Fruit fly (Drosophila melanogaster) whole organism, embryonic: ENCODE results near the gene CG4631.

Experiments used
- ATbp ChIP-seq: fragments of 200-800 bp; sonication (Bioruptor generic); optimal IDR thresholded peaks from 2 replicates; lab custom pipeline; 2017; ENCODE audit warnings: missing biosample characterization, mild to moderate bottlenecking, missing genetic modification characterization, missing genetic modification reagents
- Antp ChIP-seq: fragments of 200-800 bp; sonication (Bioruptor generic); optimal IDR thresholded peaks from 3 replicates; lab custom pipeline; 2016; ENCODE audit warnings: missing biosample characterization, missing genetic modification characterization
- Blimp-1 ChIP-seq: fragments of 200-800 bp; sonication (Bioruptor generic); optimal IDR thresholded peaks from 3 replicates; lab custom pipeline; 2018; ENCODE audit warnings: missing biosample characterization, missing genetic modification characterization, mild to moderate bottlenecking, moderate library complexity, missing genetic modification reagents
- CG11085 ChIP-seq: fragments of 200-800 bp; sonication (Bioruptor generic); IDR thresholded peaks from 2 replicates; pipeline ENCODE4 v1.3.6; 2022; ENCODE audit warnings: missing biosample characterization, missing genetic modification characterization
- CG11560 ChIP-seq: fragments of 200-800 bp; sonication (Bioruptor generic); IDR thresholded peaks from 3 replicates; pipeline ENCODE4 v1.3.6; 2022; ENCODE audit warnings: missing biosample characterization, missing genetic modification characterization
- CG11695 ChIP-seq: fragments of 200-800 bp; sonication (Bioruptor generic); IDR thresholded peaks from 3 replicates; pipeline ENCODE4 v1.3.6; 2022; ENCODE audit warnings: missing biosample characterization, missing genetic modification characterization
- CG12769 ChIP-seq: fragments of 200-800 bp; sonication (Bioruptor generic); optimal IDR thresholded peaks from 2 replicates; lab custom pipeline; 2019; ENCODE audit warnings: missing biosample characterization, mild to moderate bottlenecking, missing genetic modification characterization, moderate library complexity
- CG13424 ChIP-seq: fragments of 200-800 bp; sonication (Bioruptor generic); optimal IDR thresholded peaks from 2 replicates; lab custom pipeline; 2019; ENCODE audit warnings: missing biosample characterization, mild to moderate bottlenecking, missing genetic modification characterization, moderate library complexity
- CG14014 ChIP-seq: fragments of 200-800 bp; sonication (Bioruptor generic); IDR thresholded peaks from 2 replicates; pipeline ENCODE4 v1.3.6; 2022; ENCODE audit warnings: missing biosample characterization, missing genetic modification characterization
- CG17359 ChIP-seq: fragments of 200-800 bp; sonication (Bioruptor generic); optimal IDR thresholded peaks from 3 replicates; lab custom pipeline; 2018; ENCODE audit warnings: missing biosample characterization, mild to moderate bottlenecking, missing genetic modification characterization, moderate library complexity
- CG2129 ChIP-seq: fragments of 200-800 bp; sonication (Bioruptor generic); IDR thresholded peaks from 2 replicates; pipeline ENCODE4 v1.3.6; 2022; ENCODE audit warnings: missing biosample characterization, missing genetic modification characterization; ENCODE audit not compliant: partially characterized antibody
- CG2202 ChIP-seq: fragments of 200-800 bp; sonication (Bioruptor generic); optimal IDR thresholded peaks from 2 replicates; lab custom pipeline; 2018; ENCODE audit warnings: missing biosample characterization, mild to moderate bottlenecking, missing genetic modification characterization
- CG2678 ChIP-seq: fragments of 200-800 bp; sonication (Bioruptor generic); optimal IDR thresholded peaks from 3 replicates; lab custom pipeline; 2019; ENCODE audit warnings: missing biosample characterization, mild to moderate bottlenecking, missing genetic modification characterization, moderate library complexity
- CG2712 ChIP-seq: fragments of 200-800 bp; optimal IDR thresholded peaks from 3 replicates; lab custom pipeline; 2019; ENCODE audit warnings: missing biosample characterization, mild to moderate bottlenecking, missing genetic modification characterization, moderate library complexity
- CG32532 ChIP-seq: fragments of 200-800 bp; sonication (Bioruptor generic); IDR thresholded peaks from 2 replicates; pipeline ENCODE4 v1.3.6; 2022; ENCODE audit warnings: missing biosample characterization, missing genetic modification characterization
- CG34224 ChIP-seq: fragments of 200-800 bp; sonication (Bioruptor generic); IDR thresholded peaks from 3 replicates; pipeline ENCODE4 v1.3.6; 2022; ENCODE audit warnings: missing biosample characterization, missing genetic modification characterization; ENCODE audit not compliant: partially characterized antibody
- CG4424 ChIP-seq: fragments of 200-800 bp; sonication (Bioruptor generic); optimal IDR thresholded peaks from 3 replicates; lab custom pipeline; 2016; ENCODE audit warnings: missing biosample characterization, missing genetic modification characterization
- CG6683 ChIP-seq: fragments of 200-800 bp; sonication (Bioruptor generic); optimal IDR thresholded peaks from 2 replicates; lab custom pipeline; 2017; ENCODE audit warnings: missing biosample characterization, mild to moderate bottlenecking, missing genetic modification characterization, missing genetic modification reagents
- CG7556 ChIP-seq: fragments of 200-800 bp; sonication (Bioruptor generic); optimal IDR thresholded peaks from 2 replicates; lab custom pipeline; 2017; ENCODE audit warnings: missing biosample characterization, mild to moderate bottlenecking, missing genetic modification characterization
- CG7786 ChIP-seq: fragments of 200-800 bp; sonication (Bioruptor generic); optimal IDR thresholded peaks from 2 replicates; lab custom pipeline; 2016; ENCODE audit warnings: missing biosample characterization, missing genetic modification characterization
- E2f1 ChIP-seq: fragments of 200-800 bp; sonication (Bioruptor generic); IDR thresholded peaks from 2 replicates; pipeline ENCODE4 v1.3.6; 2022; ENCODE audit warnings: missing biosample characterization, missing genetic modification characterization
- Ets97D ChIP-seq: fragments of 200-800 bp; sonication (Bioruptor generic); optimal IDR thresholded peaks from 3 replicates; lab custom pipeline; 2016; ENCODE audit warnings: missing biosample characterization, missing genetic modification characterization
- Fer1 ChIP-seq: fragments of 200-800 bp; sonication (Bioruptor generic); optimal IDR thresholded peaks from 2 replicates; lab custom pipeline; 2017; ENCODE audit warnings: missing biosample characterization, mild to moderate bottlenecking, missing genetic modification characterization
- GATAe ChIP-seq: fragments of 200-800 bp; sonication (Bioruptor generic); conservative IDR thresholded peaks from 2 replicates; pipeline ENCODE4 v1.3.6; 2022; ENCODE audit warnings: missing biosample characterization, missing genetic modification characterization
- Lhr ChIP-seq: fragments of 200-800 bp; sonication (Bioruptor generic); optimal IDR thresholded peaks from 3 replicates; lab custom pipeline; 2017; ENCODE audit warnings: mild to moderate bottlenecking, missing biosample characterization, missing genetic modification reagents, missing genetic modification characterization
- Oli ChIP-seq: fragments of 200-800 bp; sonication (Bioruptor generic); optimal IDR thresholded peaks from 2 replicates; lab custom pipeline; 2018; ENCODE audit warnings: missing biosample characterization, mild to moderate bottlenecking, missing genetic modification characterization, moderate library complexity
- PHDP ChIP-seq: fragments of 200-800 bp; sonication (Bioruptor generic); optimal IDR thresholded peaks from 3 replicates; lab custom pipeline; 2018; ENCODE audit warnings: missing biosample characterization, mild to moderate bottlenecking, missing genetic modification characterization, moderate library complexity
- Ravus ChIP-seq: fragments of 200-800 bp; sonication (Bioruptor generic); IDR thresholded peaks from 2 replicates; pipeline ENCODE4 v1.3.6; 2022; ENCODE audit warnings: missing biosample characterization, missing genetic modification characterization
- Sox102F ChIP-seq: fragments of 200-800 bp; sonication (Bioruptor generic); optimal IDR thresholded peaks from 2 replicates; lab custom pipeline; 2018; ENCODE audit warnings: missing biosample characterization, mild to moderate bottlenecking, missing genetic modification characterization, moderate library complexity
- ab ChIP-seq: fragments of 200-800 bp; sonication (Bioruptor generic); optimal IDR thresholded peaks from 2 replicates; lab custom pipeline; 2016; ENCODE audit warnings: missing biosample characterization, missing genetic modification characterization
- ato ChIP-seq: fragments of 200-800 bp; sonication (Bioruptor generic); IDR thresholded peaks from 2 replicates; pipeline ENCODE4 v1.3.6; 2022; ENCODE audit warnings: missing biosample characterization, missing genetic modification characterization; ENCODE audit not compliant: partially characterized antibody
- bsh ChIP-seq, 2 experiments: fragments of 200-800 bp; sonication (Bioruptor generic); optimal IDR thresholded peaks; 2 replicates each; lab custom pipeline; 2017 to 2018; ENCODE audit warnings: mild to moderate bottlenecking in 2 of 2, missing biosample characterization in 2 of 2, missing genetic modification characterization in 2 of 2, moderate library complexity in 1 of 2
- caup ChIP-seq: fragments of 200-800 bp; sonication (Bioruptor generic); optimal IDR thresholded peaks from 3 replicates; lab custom pipeline; 2017; ENCODE audit warnings: missing biosample characterization, mild to moderate bottlenecking, missing genetic modification characterization, moderate library complexity; ENCODE audit not compliant: severe bottlenecking
- cg ChIP-seq: fragments of 200-800 bp; sonication (Bioruptor generic); optimal IDR thresholded peaks from 3 replicates; lab custom pipeline; 2019; ENCODE audit warnings: missing biosample characterization, mild to moderate bottlenecking, missing genetic modification characterization, moderate library complexity
- crol ChIP-seq: fragments of 200-800 bp; sonication (Bioruptor generic); IDR thresholded peaks from 2 replicates; pipeline ENCODE4 v1.3.6; 2022; ENCODE audit warnings: missing biosample characterization, missing genetic modification characterization
- grn ChIP-seq: fragments of 200-800 bp; sonication (Bioruptor generic); optimal IDR thresholded peaks from 3 replicates; lab custom pipeline; 2017; ENCODE audit warnings: missing biosample characterization, missing genetic modification characterization
- hth ChIP-seq: fragments of >200 bp; optimal IDR thresholded peaks from 2 replicates; lab custom pipeline; 2017; ENCODE audit warnings: inconsistent platforms
- pho ChIP-seq: fragments of 200-800 bp; sonication (Bioruptor generic); optimal IDR thresholded peaks from 2 replicates; lab custom pipeline; 2016; ENCODE audit warnings: missing biosample characterization, missing genetic modification characterization
- row ChIP-seq: fragments of 200-800 bp; sonication (Bioruptor generic); IDR thresholded peaks from 3 replicates; pipeline ENCODE4 v1.3.6; 2022; ENCODE audit warnings: missing biosample characterization, missing genetic modification characterization
- seq ChIP-seq: fragments of 200-800 bp; sonication (Bioruptor generic); IDR thresholded peaks from 2 replicates; pipeline ENCODE4 v1.3.6; 2022; ENCODE audit warnings: missing biosample characterization, missing genetic modification characterization
- sisA ChIP-seq: fragments of 200-800 bp; sonication (Bioruptor generic); IDR thresholded peaks from 2 replicates; pipeline ENCODE4 v1.3.6; 2022; ENCODE audit warnings: missing biosample characterization, missing genetic modification characterization
- slbo ChIP-seq: fragments of 200-800 bp; sonication (Bioruptor generic); IDR thresholded peaks from 2 replicates; pipeline ENCODE4 v1.3.6; 2022; ENCODE audit warnings: missing biosample characterization, missing genetic modification characterization
- sna ChIP-seq: fragments of 200-800 bp; sonication (Bioruptor generic); IDR thresholded peaks from 2 replicates; pipeline ENCODE4 v1.3.6; 2022; ENCODE audit warnings: missing biosample characterization, missing genetic modification characterization; ENCODE audit not compliant: partially characterized antibody
- tap ChIP-seq: fragments of 200-800 bp; optimal IDR thresholded peaks from 3 replicates; lab custom pipeline; 2019; ENCODE audit warnings: missing biosample characterization, mild to moderate bottlenecking, missing genetic modification characterization, moderate library complexity
- tio ChIP-seq: fragments of 200-800 bp; sonication (Bioruptor generic); optimal IDR thresholded peaks from 2 replicates; lab custom pipeline; 2017; ENCODE audit warnings: missing biosample characterization, missing genetic modification characterization, inconsistent platforms
- tna ChIP-seq: fragments of 200-800 bp; sonication (Bioruptor generic); IDR thresholded peaks from 2 replicates; pipeline ENCODE4 v1.3.6; 2022; ENCODE audit warnings: missing biosample characterization, missing genetic modification characterization; ENCODE audit not compliant: partially characterized antibody
- ttk ChIP-seq: fragments of 200-800 bp; sonication (Bioruptor generic); IDR thresholded peaks from 2 replicates; pipeline ENCODE4 v2.1.2; 2022; ENCODE audit warnings: missing biosample characterization, missing genetic modification characterization
- yki ChIP-seq: fragments of >200 bp; optimal IDR thresholded peaks from 3 replicates; lab custom pipeline; 2018

Gene CG4631

dm6 chr2L:16643961-16644360, 36.8 kb downstream of the CG4631 start (continued):
- TF ChIP-seq CG7786 (GFP tag; lab: Kevin White, UChicago) (peak; percentile 54), CG4424 (GFP tag; lab: Kevin White, UChicago) (peak; percentile 67), tap (tag; lab: Kevin White, UChicago) (peak; percentile 49), seq (GFP tag; lab: Robert Waterston, UW) (peak; percentile 36; the same call in 1 of the 2 replicates), CG2712 (tag; lab: Kevin White, UChicago) (peak; percentile 57), CG11560 (0 out of 3 replicates have a peak, but pooled peaks have one; percentile 29), pho (peak; percentile 31), Sox102F (peak; percentile 82), sna (GFP tag; lab: Robert Waterston, UW) (no peak), CG17359 (tag; lab: Kevin White, UChicago) (peak; percentile 78), CG11695 (peak; percentile 67; the same call in 2 of the 3 replicates), bsh (GFP tag; optimal IDR thresholded peaks at IDR 0.05; lab: Kevin White, UChicago) (peak; percentile 14 to 68), grn (no peak), yki (no peak), ato (no peak), CG32532 (GFP tag; lab: Robert Waterston, UW) (peak; percentile 68; the same call in 1 of the 2 replicates), cg (GFP tag; lab: Kevin White, UChicago) (no peak), sisA (peak; percentile 35), slbo (GFP tag; lab: Robert Waterston, UW) (peak; percentile 69), CG7556 (GFP tag; lab: Kevin White, UChicago) (peak; percentile 65), ab (GFP tag; lab: Kevin White, UChicago) (peak; percentile 33)

dm6 chr2L:16645479-16646302, 38.5 kb downstream of the CG4631 start:
- no peak for TF ChIP-seq ab (GFP tag; lab: Kevin White, UChicago)
- TF ChIP-seq CG17359 (tag; lab: Kevin White, UChicago), result no peak
- no peak for TF ChIP-seq Oli (tag; lab: Kevin White, UChicago)
- peak; percentile 56 for TF ChIP-seq crol (GFP tag; lab: Robert Waterston, UW)
- TF ChIP-seq row (GFP tag; lab: Robert Waterston, UW), result no peak; the same call in 2 of the 3 replicates
- no peak for TF ChIP-seq hth (lab: Kevin White, UChicago)
- 0 out of 2 replicates have a peak, but pooled peaks have one; percentile 12 for TF ChIP-seq CG14014 (GFP tag; lab: Robert Waterston, UW)
- no peak for TF ChIP-seq Fer1 (GFP tag; lab: Kevin White, UChicago)
- TF ChIP-seq Sox102F, result peak; percentile 44
- peak; percentile 10 for TF ChIP-seq CG13424
- peak; percentile 43 for TF ChIP-seq CG2678
- TF ChIP-seq PHDP (tag; lab: Kevin White, UChicago), result no peak
- TF ChIP-seq CG11695, result no peak
- no peak for TF ChIP-seq tna
- no peak for TF ChIP-seq ATbp (GFP tag; lab: Kevin White, UChicago)
- no peak for TF ChIP-seq CG11085 (GFP tag; lab: Robert Waterston, UW)
- no peak for TF ChIP-seq Antp
- TF ChIP-seq Ravus (GFP tag; lab: Robert Waterston, UW), result no peak
- TF ChIP-seq CG34224 (GFP tag; lab: Robert Waterston, UW), result no peak
- TF ChIP-seq CG12769 (tag; lab: Kevin White, UChicago), result no peak
- TF ChIP-seq CG2202 (tag; lab: Kevin White, UChicago), result no peak
- no peak for TF ChIP-seq GATAe (GFP tag; lab: Robert Waterston, UW)
- TF ChIP-seq Lhr (GFP tag; lab: Kevin White, UChicago), result no peak
- no peak for TF ChIP-seq ttk (GFP tag; lab: Robert Waterston, UW)
- TF ChIP-seq tio (GFP tag; lab: Kevin White, UChicago), result no peak
- no peak for TF ChIP-seq CG2129 (GFP tag; lab: Robert Waterston, UW)
- peak; percentile 46 for TF ChIP-seq Blimp-1 (GFP tag; lab: Kevin White, UChicago)
- 0 out of 2 replicates have a peak, but pooled peaks have one; percentile 20 for TF ChIP-seq E2f1 (GFP tag; lab: Robert Waterston, UW)
- TF ChIP-seq caup (GFP tag; lab: Kevin White, UChicago), result no peak
- no peak for TF ChIP-seq Ets97D
- no peak for TF ChIP-seq CG6683 (GFP tag; lab: Kevin White, UChicago)
